Fruit fly (Drosophila melanogaster): ENCODE data around the gene Ggt-1.

Ggt-1 gene

dm6 chrX:18479307-18480134 lies 32.8 kb downstream of the Ggt-1 start, which contains the start of gene CG32547:
Gene CG32547 (minus strand): TSS chrX:18479487.
- no peak for TF ChIP-seq Doc3 (GFP tag; IDR thresholded peaks at IDR 0.05; ENCODE audit: partially characterized antibody)
- TF ChIP-seq CG2129 (GFP tag; IDR thresholded peaks at IDR 0.05; ENCODE audit: partially characterized antibody): no peak
- TF ChIP-seq cas (GFP tag; IDR thresholded peaks at IDR 0.05): no peak
- TF ChIP-seq CG30020 (tag; optimal IDR thresholded peaks at IDR 0.05): no peak
- no peak for TF ChIP-seq trh (GFP tag; optimal IDR thresholded peaks at IDR 0.05)
- TF ChIP-seq CG1024 (GFP tag; IDR thresholded peaks at IDR 0.05): no peak
- no peak for TF ChIP-seq wor (GFP tag; IDR thresholded peaks at IDR 0.05)
- TF ChIP-seq CG9797 (GFP tag; optimal IDR thresholded peaks at IDR 0.05): no peak
- peak; percentile 36; the same call in 1 of the 2 replicates for TF ChIP-seq Xrp1 (GFP tag; IDR thresholded peaks at IDR 0.05)
- TF ChIP-seq H15 (GFP tag; IDR thresholded peaks at IDR 0.05): no peak
- TF ChIP-seq peb (GFP tag; IDR thresholded peaks at IDR 0.05): no peak
- no peak for TF ChIP-seq hbn (GFP tag; IDR thresholded peaks at IDR 0.05; ENCODE audit: partially characterized antibody)
- no peak for TF ChIP-seq CG30431 (GFP tag; optimal IDR thresholded peaks at IDR 0.05)
- no peak for TF ChIP-seq sens-2 (GFP tag; IDR thresholded peaks at IDR 0.05)
- TF ChIP-seq CG10267 (tag; optimal IDR thresholded peaks at IDR 0.05): peak; percentile 5
- TF ChIP-seq CG12659 (GFP tag; optimal IDR thresholded peaks at IDR 0.05): no peak
- no peak for TF ChIP-seq NfI (GFP tag; optimal IDR thresholded peaks at IDR 0.05)
- TF ChIP-seq E2f1 (GFP tag; IDR thresholded peaks at IDR 0.05): no peak
- TF ChIP-seq amos (GFP tag; IDR thresholded peaks at IDR 0.05; ENCODE audit: partially characterized antibody): no peak
- TF ChIP-seq CG13424 (tag; optimal IDR thresholded peaks at IDR 0.05): no peak
- TF ChIP-seq CG16813 (GFP tag; IDR thresholded peaks at IDR 0.05; ENCODE audit: partially characterized antibody): no peak
- no peak for TF ChIP-seq CG15479 (GFP tag; optimal IDR thresholded peaks at IDR 0.05)
- TF ChIP-seq tio (GFP tag; optimal IDR thresholded peaks at IDR 0.05): no peak
- no peak for TF ChIP-seq CkIIα-i1 (GFP tag; IDR thresholded peaks at IDR 0.05)
- no peak for TF ChIP-seq Hey (tag; optimal IDR thresholded peaks at IDR 0.05)
- no peak for TF ChIP-seq NFAT (GFP tag; IDR thresholded peaks at IDR 0.05)
- no peak for TF ChIP-seq toy (GFP tag; IDR thresholded peaks at IDR 0.05)
- no peak for TF ChIP-seq tup (GFP tag; optimal IDR thresholded peaks at IDR 0.05)
- no peak for TF ChIP-seq Doc2 (GFP tag; IDR thresholded peaks at IDR 0.05)
- no peak for TF ChIP-seq YL-1 (GFP tag; optimal IDR thresholded peaks at IDR 0.05)
- no peak for TF ChIP-seq az2 (GFP tag; optimal IDR thresholded peaks at IDR 0.05)
- TF ChIP-seq lola (GFP tag; optimal IDR thresholded peaks at IDR 0.05): no peak
- no peak for TF ChIP-seq sc (optimal IDR thresholded peaks at IDR 0.05)
- no peak for TF ChIP-seq sc (GFP tag; optimal IDR thresholded peaks at IDR 0.05)
- TF ChIP-seq prd (optimal IDR thresholded peaks at IDR 0.05): no peak
- TF ChIP-seq prd (GFP tag; IDR thresholded peaks at IDR 0.05): peak; percentile 17; the same call in 1 of the 3 replicates
- no peak for TF ChIP-seq B-H2 (GFP tag; optimal IDR thresholded peaks at IDR 0.05)
- TF ChIP-seq aop (GFP tag; IDR thresholded peaks at IDR 0.05): no peak
- TF ChIP-seq HmgD (GFP tag; optimal IDR thresholded peaks at IDR 0.05): no peak
- no peak for TF ChIP-seq Rx (GFP tag; IDR thresholded peaks at IDR 0.05)
- no peak for TF ChIP-seq CHES-1-like (GFP tag; optimal IDR thresholded peaks at IDR 0.05)
- TF ChIP-seq CG8281 (tag; optimal IDR thresholded peaks at IDR 0.05): no peak
- no peak for TF ChIP-seq tgo (GFP tag; IDR thresholded peaks at IDR 0.05)
- TF ChIP-seq Xbp1 (GFP tag; optimal IDR thresholded peaks at IDR 0.05): peak; percentile 18
- TF ChIP-seq grn (GFP tag; optimal IDR thresholded peaks at IDR 0.05): no peak
- TF ChIP-seq CG10431 (GFP tag; optimal IDR thresholded peaks at IDR 0.05): no peak
- TF ChIP-seq Hr78 (GFP tag; optimal IDR thresholded peaks at IDR 0.05): peak in 1 of 2 experiments; percentile 14
- TF ChIP-seq CG17568 (GFP tag; optimal IDR thresholded peaks at IDR 0.05): no peak
- no peak for TF ChIP-seq luna (GFP tag; optimal IDR thresholded peaks at IDR 0.05)
- no peak for TF ChIP-seq ATbp (GFP tag; optimal IDR thresholded peaks at IDR 0.05)

Data from whole organism, embryonic.